Worm (Caenorhabditis elegans) whole organism, L4 larva: ENCODE results near the gene F36H1.12.

ENCODE experiments used
- D1046.2 ChIP-seq: fragments of 200-800 bp; sonication (Bioruptor generic); IDR thresholded peaks from 2 replicates; pipeline ENCODE4 v1.3.6; 2022; ENCODE audit warnings: missing genetic modification characterization, missing compliant biosample characterization
- F26F4.8 ChIP-seq: fragments of 200-800 bp; sonication (Bioruptor generic); conservative IDR thresholded peaks from 2 replicates; pipeline ENCODE4 v1.3.6; 2022; ENCODE audit warnings: missing genetic modification characterization, missing compliant biosample characterization
- T20F7.1 ChIP-seq: fragments of 200-800 bp; sonication (Bioruptor generic); optimal IDR thresholded peaks from 2 replicates; lab custom pipeline; 2018; ENCODE audit warnings: mild to moderate bottlenecking, missing genetic modification characterization, missing compliant biosample characterization
- Y105C5A.15 ChIP-seq: fragments of 200-800 bp; sonication (Bioruptor generic); IDR thresholded peaks from 2 replicates; pipeline ENCODE4 v1.3.6; 2022; ENCODE audit warnings: missing genetic modification characterization, missing compliant biosample characterization
- Y48G9A.11 ChIP-seq: fragments of 200-800 bp; sonication (Bioruptor generic); IDR thresholded peaks from 2 replicates; pipeline ENCODE4 v1.3.6; 2022; ENCODE audit warnings: missing genetic modification reagents, missing genetic modification characterization, missing compliant biosample characterization
- aly-2 ChIP-seq: sonication (generic microtip); optimal IDR thresholded peaks from 2 replicates; lab custom pipeline; 2018; ENCODE audit warnings: missing biosample characterization, missing genetic modification characterization
- arid-1 ChIP-seq: fragments of 200-800 bp; sonication (Bioruptor generic); conservative IDR thresholded peaks from 2 replicates; pipeline ENCODE4 v1.3.6; 2022; ENCODE audit warnings: missing genetic modification reagents, missing genetic modification characterization, missing compliant biosample characterization
- ceh-44 ChIP-seq: fragments of 200-800 bp; sonication (Bioruptor generic); IDR thresholded peaks from 2 replicates; pipeline ENCODE4 v1.3.6; 2022; ENCODE audit warnings: missing genetic modification reagents, missing genetic modification characterization, missing compliant biosample characterization
- ceh-62 ChIP-seq: sonication (generic microtip); optimal IDR thresholded peaks from 2 replicates; lab custom pipeline; 2017; ENCODE audit warnings: missing biosample characterization, missing genetic modification characterization
- cey-2 ChIP-seq: sonication (generic microtip); optimal IDR thresholded peaks from 3 replicates; lab custom pipeline; 2017; ENCODE audit warnings: missing genetic modification characterization, mild to moderate bottlenecking, missing compliant biosample characterization, antibody characterized with exemption, borderline replicate concordance; ENCODE audit not compliant: insufficient read depth
- daf-12 ChIP-seq: fragments of 150-350 bp; optimal IDR thresholded peaks from 2 replicates; lab custom pipeline; 2014; ENCODE audit warnings: missing biosample characterization, missing genetic modification reagents, missing genetic modification characterization
- daf-19 ChIP-seq: fragments of 200-800 bp; sonication (Bioruptor generic); conservative IDR thresholded peaks from 2 replicates; pipeline ENCODE4 v1.3.6; 2022; ENCODE audit warnings: missing genetic modification characterization, missing compliant biosample characterization
- daf-8 ChIP-seq: fragments of 200-800 bp; sonication (Bioruptor generic); IDR thresholded peaks from 2 replicates; pipeline ENCODE4 v1.3.6; 2022; ENCODE audit warnings: missing genetic modification characterization, missing compliant biosample characterization
- dmd-8 ChIP-seq: fragments of 200-800 bp; sonication (Bioruptor generic); IDR thresholded peaks from 2 replicates; pipeline ENCODE4 v1.3.6; 2022; ENCODE audit warnings: missing genetic modification characterization, missing compliant biosample characterization
- dpl-1 ChIP-seq: fragments of 150-350 bp; optimal IDR thresholded peaks from 2 replicates; lab custom pipeline; 2014; ENCODE audit warnings: missing biosample characterization, missing genetic modification reagents, missing genetic modification characterization
- duxl-1 ChIP-seq: sonication (generic microtip); optimal IDR thresholded peaks from 2 replicates; lab custom pipeline; 2016; ENCODE audit warnings: mild to moderate bottlenecking, missing genetic modification characterization, moderate library complexity, missing compliant biosample characterization; ENCODE audit not compliant: poor library complexity
- dve-1 ChIP-seq: sonication (generic microtip); optimal IDR thresholded peaks from 2 replicates; lab custom pipeline; 2017; ENCODE audit warnings: antibody characterized with exemption, mild to moderate bottlenecking, missing genetic modification characterization, missing compliant biosample characterization; ENCODE audit not compliant: insufficient read depth
- egl-27 ChIP-seq: sonication (generic microtip); optimal IDR thresholded peaks from 3 replicates; lab custom pipeline; 2017; ENCODE audit warnings: missing biosample characterization, missing genetic modification reagents, missing genetic modification characterization
- egl-43 ChIP-seq: fragments of 200-800 bp; sonication (Bioruptor generic); IDR thresholded peaks from 2 replicates; pipeline ENCODE4 v1.3.6; 2022; ENCODE audit warnings: missing genetic modification reagents, missing genetic modification characterization, missing compliant biosample characterization
- fos-1 ChIP-seq: fragments of 150-350 bp; optimal IDR thresholded peaks from 2 replicates; lab custom pipeline; 2014; ENCODE audit warnings: missing biosample characterization, missing genetic modification characterization
- gei-8 ChIP-seq: fragments of 200-800 bp; sonication (Bioruptor generic); optimal IDR thresholded peaks from 2 replicates; lab custom pipeline; 2018; ENCODE audit warnings: mild to moderate bottlenecking, missing genetic modification characterization, missing compliant biosample characterization
- hlh-11 ChIP-seq: fragments of 200-800 bp; sonication (Bioruptor generic); optimal IDR thresholded peaks from 2 replicates; lab custom pipeline; 2018; ENCODE audit warnings: mild to moderate bottlenecking, missing genetic modification characterization, missing compliant biosample characterization
- hmg-1.1 ChIP-seq: fragments of 200-800 bp; sonication (Bioruptor generic); IDR thresholded peaks from 2 replicates; pipeline ENCODE4 v1.3.6; 2022; ENCODE audit warnings: missing genetic modification reagents, missing genetic modification characterization, missing compliant biosample characterization
- lim-7 ChIP-seq: fragments of 200-800 bp; sonication (Bioruptor generic); IDR thresholded peaks from 2 replicates; pipeline ENCODE4 v1.3.6; 2022; ENCODE audit warnings: missing genetic modification characterization, missing compliant biosample characterization
- lin-38 ChIP-seq: fragments of 200-800 bp; sonication (Bioruptor generic); IDR thresholded peaks from 2 replicates; pipeline ENCODE4 v1.3.6; 2022; ENCODE audit warnings: missing genetic modification reagents, missing genetic modification characterization, missing compliant biosample characterization
- lin-39 ChIP-seq: fragments of 150-350 bp; optimal IDR thresholded peaks from 2 replicates; lab custom pipeline; 2014; ENCODE audit warnings: missing biosample characterization, missing genetic modification reagents, missing genetic modification characterization
- lir-3 ChIP-seq: sonication (generic microtip); optimal IDR thresholded peaks from 2 replicates; lab custom pipeline; 2016; ENCODE audit warnings: mild to moderate bottlenecking, missing genetic modification characterization, missing compliant biosample characterization
- madf-5 ChIP-seq, 2 experiments: fragments of 200-800 bp; sonication (Bioruptor generic); IDR thresholded peaks; 2 replicates each; pipeline ENCODE4 v1.3.6; 2022; ENCODE audit warnings: missing compliant biosample characterization in 2 of 2, missing genetic modification characterization in 2 of 2
- mdt-29 ChIP-seq: fragments of 200-800 bp; sonication (Bioruptor generic); IDR thresholded peaks from 2 replicates; pipeline ENCODE4 v1.3.6; 2022; ENCODE audit warnings: missing genetic modification reagents, missing genetic modification characterization, missing compliant biosample characterization
- mxl-2 ChIP-seq: fragments of 200-800 bp; sonication (Bioruptor generic); conservative IDR thresholded peaks from 2 replicates; pipeline ENCODE4 v1.3.6; 2022; ENCODE audit warnings: missing genetic modification reagents, missing genetic modification characterization, missing compliant biosample characterization
- mxl-3 ChIP-seq: fragments of 200-800 bp; sonication (Bioruptor generic); optimal IDR thresholded peaks from 2 replicates; lab custom pipeline; 2018; ENCODE audit warnings: mild to moderate bottlenecking, missing genetic modification characterization, missing compliant biosample characterization
- nhr-10 ChIP-seq: fragments of 150-350 bp; optimal IDR thresholded peaks from 2 replicates; lab custom pipeline; 2014; ENCODE audit warnings: missing biosample characterization, missing genetic modification characterization
- nhr-102 ChIP-seq: sonication (generic microtip); optimal IDR thresholded peaks from 2 replicates; lab custom pipeline; 2016; ENCODE audit warnings: mild to moderate bottlenecking, missing genetic modification characterization, moderate library complexity, missing compliant biosample characterization
- nhr-237 ChIP-seq: sonication (generic microtip); optimal IDR thresholded peaks from 2 replicates; lab custom pipeline; 2017; ENCODE audit warnings: missing biosample characterization, missing genetic modification characterization
- nhr-25 ChIP-seq: sonication (generic microtip); optimal IDR thresholded peaks from 2 replicates; lab custom pipeline; 2017; ENCODE audit warnings: missing genetic modification characterization, mild to moderate bottlenecking, missing compliant biosample characterization, antibody characterized with exemption, moderate library complexity, borderline replicate concordance; ENCODE audit not compliant: insufficient read depth
- nhr-42 ChIP-seq: fragments of 200-800 bp; sonication (Bioruptor generic); IDR thresholded peaks from 2 replicates; pipeline ENCODE4 v1.3.6; 2022; ENCODE audit warnings: missing genetic modification characterization, missing compliant biosample characterization
- nhr-48 ChIP-seq: sonication (generic microtip); optimal IDR thresholded peaks from 2 replicates; lab custom pipeline; 2016; ENCODE audit warnings: mild to moderate bottlenecking, missing genetic modification characterization, missing compliant biosample characterization
- nhr-6 ChIP-seq: fragments of 150-350 bp; optimal IDR thresholded peaks from 2 replicates; lab custom pipeline; 2014; ENCODE audit warnings: missing biosample characterization, missing genetic modification characterization
- nhr-77 ChIP-seq: fragments of 150-350 bp; optimal IDR thresholded peaks from 2 replicates; lab custom pipeline; 2014; ENCODE audit warnings: missing biosample characterization, missing genetic modification characterization
- rbr-2 ChIP-seq: sonication (generic microtip); optimal IDR thresholded peaks from 2 replicates; lab custom pipeline; 2016; ENCODE audit warnings: missing genotype, missing genetic modification characterization, missing compliant biosample characterization
- set-16 ChIP-seq: fragments of 200-800 bp; sonication (Bioruptor generic); IDR thresholded peaks from 2 replicates; pipeline ENCODE4 v1.3.6; 2022; ENCODE audit warnings: missing genetic modification reagents, missing genetic modification characterization, missing compliant biosample characterization
- snpc-1.2 ChIP-seq: fragments of 200-800 bp; sonication (Bioruptor generic); IDR thresholded peaks from 2 replicates; pipeline ENCODE4 v1.3.6; 2022; ENCODE audit warnings: missing genetic modification reagents, missing genetic modification characterization, missing compliant biosample characterization
- snpc-4 ChIP-seq: fragments of 150-350 bp; optimal IDR thresholded peaks from 2 replicates; lab custom pipeline; 2014; ENCODE audit warnings: missing biosample characterization, missing genetic modification characterization
- spr-1 ChIP-seq: sonication (generic microtip); optimal IDR thresholded peaks from 2 replicates; lab custom pipeline; 2016; ENCODE audit warnings: mild to moderate bottlenecking, missing genetic modification characterization, missing compliant biosample characterization
- spr-3 ChIP-seq: fragments of 200-800 bp; sonication (Bioruptor generic); optimal IDR thresholded peaks from 2 replicates; lab custom pipeline; 2018; ENCODE audit warnings: mild to moderate bottlenecking, missing genetic modification characterization, missing compliant biosample characterization
- unc-62 ChIP-seq, 3 experiments: fragments of 150-350 bp in 1 of 3; sonication (generic microtip); optimal IDR thresholded peaks in 2 of 3; peaks in 1 of 3; 1 replicate in 1 of 3; 2 replicates in 2 of 3; lab custom pipeline; 2014 to 2017; ENCODE audit warnings: missing biosample characterization in 3 of 3, missing genetic modification characterization in 3 of 3, missing genetic modification reagents in 3 of 3, missing genotype in 1 of 3
- zip-11 ChIP-seq: fragments of 200-800 bp; sonication (Bioruptor generic); IDR thresholded peaks from 2 replicates; pipeline ENCODE4 v1.3.6; 2022; ENCODE audit warnings: missing genetic modification characterization, missing compliant biosample characterization
- zip-2 ChIP-seq: fragments of 150-350 bp; optimal IDR thresholded peaks from 2 replicates; lab custom pipeline; 2014; ENCODE audit warnings: missing biosample characterization, missing genetic modification characterization

Gene F36H1.12

ce11 chrIV:11036222-11036621 is 17.3 kb downstream of the F36H1.12 start, which contains the start of gene fkb-1 (continued):
- no peak for TF ChIP-seq snpc-1.2
- TF ChIP-seq nhr-237 (tag; lab: Kevin White, UChicago), result no peak
- no peak for TF ChIP-seq nhr-42 (GFP tag; lab: Robert Waterston, UW)
- no peak for TF ChIP-seq arid-1 (GFP tag; lab: Robert Waterston, UW)
- TF ChIP-seq lim-7 (GFP tag; lab: Robert Waterston, UW), result no peak
- TF ChIP-seq set-16, result no peak
- no peak for TF ChIP-seq T20F7.1 (GFP tag; lab: Kevin White, UChicago)
- peak in 1 of 2 experiments; percentile 96 for TF ChIP-seq unc-62 (GFP tag; optimal IDR thresholded peaks at IDR 0.05 in 1 of 2; lab: Kevin White, UChicago)
- TF ChIP-seq unc-62 (tag; optimal IDR thresholded peaks at IDR 0.05; lab: Kevin White, UChicago), result no peak
- peak; percentile 66 for TF ChIP-seq rbr-2 (tag; lab: Kevin White, UChicago)
- no peak for TF ChIP-seq spr-3 (GFP tag; lab: Kevin White, UChicago)
- no peak for TF ChIP-seq zip-11 (GFP tag; lab: Robert Waterston, UW)
- no peak for TF ChIP-seq dmd-8 (GFP tag; lab: Robert Waterston, UW)
- TF ChIP-seq madf-5 (GFP tag; IDR thresholded peaks at IDR 0.05; lab: Robert Waterston, UW), result no peak
- no peak for TF ChIP-seq daf-8 (GFP tag; lab: Robert Waterston, UW)
- TF ChIP-seq fos-1 (tag; lab: Kevin White, UChicago), result no peak
- TF ChIP-seq snpc-4 (tag; lab: Kevin White, UChicago), result no peak
- no peak for TF ChIP-seq D1046.2 (GFP tag; lab: Robert Waterston, UW)
- TF ChIP-seq nhr-10, result no peak
- no peak for TF ChIP-seq mdt-29 (GFP tag; lab: Robert Waterston, UW)
- no peak for TF ChIP-seq lir-3 (tag; lab: Kevin White, UChicago)
- no peak for TF ChIP-seq Y48G9A.11 (GFP tag; lab: Robert Waterston, UW)
- TF ChIP-seq nhr-77 (tag; lab: Kevin White, UChicago), result no peak
- peak; percentile 66; the same call in 1 of the 2 replicates for TF ChIP-seq hmg-1.1 (GFP tag; lab: Robert Waterston, UW)
- no peak for TF ChIP-seq daf-12

ce11 chrIV:11032288-11032687 is 21.2 kb downstream of the F36H1.12 start, which contains the start of gene hrg-6:
Gene hrg-6 (plus strand): TSS chrIV:11032588.
- TF ChIP-seq unc-62 (GFP tag; optimal IDR thresholded peaks at IDR 0.05 in 1 of 2; lab: Kevin White, UChicago) (peak in 1 of 2 experiments; percentile 26), unc-62 (tag; optimal IDR thresholded peaks at IDR 0.05; lab: Kevin White, UChicago) (no peak), aly-2 (tag; lab: Kevin White, UChicago) (no peak), lin-39 (tag; lab: Kevin White, UChicago) (no peak), ceh-44 (GFP tag; lab: Robert Waterston, UW) (no peak), lin-38 (no peak), nhr-6 (tag; lab: Kevin White, UChicago) (no peak), daf-19 (GFP tag; lab: Robert Waterston, UW) (no peak), F26F4.8 (no peak)

- TF ChIP-seq mxl-3 (GFP tag; lab: Kevin White, UChicago), result no peak
- no peak for TF ChIP-seq dpl-1 (GFP tag; lab: Kevin White, UChicago)
- no peak for TF ChIP-seq duxl-1
- TF ChIP-seq cey-2 (tag; lab: Kevin White, UChicago), result no peak
- no peak for TF ChIP-seq mxl-2 (GFP tag; lab: Robert Waterston, UW)
- no peak for TF ChIP-seq daf-8 (GFP tag; lab: Robert Waterston, UW)
- no peak for TF ChIP-seq egl-43
- no peak for TF ChIP-seq Y105C5A.15 (GFP tag; lab: Robert Waterston, UW)
- no peak for TF ChIP-seq zip-2 (tag; lab: Kevin White, UChicago)
- no peak for TF ChIP-seq madf-5 (GFP tag; IDR thresholded peaks at IDR 0.05; lab: Robert Waterston, UW)
- TF ChIP-seq ceh-62 (tag; lab: Kevin White, UChicago), result no peak
- TF ChIP-seq gei-8 (GFP tag; lab: Kevin White, UChicago), result no peak
- peak; percentile 42 for TF ChIP-seq dve-1 (tag; lab: Kevin White, UChicago)
- TF ChIP-seq spr-1, result no peak
- TF ChIP-seq nhr-102 (tag; lab: Kevin White, UChicago), result no peak
- TF ChIP-seq nhr-42 (GFP tag; lab: Robert Waterston, UW), result no peak
- TF ChIP-seq nhr-25, result no peak
- no peak for TF ChIP-seq daf-19 (GFP tag; lab: Robert Waterston, UW)
- peak; percentile 24 for TF ChIP-seq hlh-11
- TF ChIP-seq nhr-48 (tag; lab: Kevin White, UChicago), result peak; percentile 3
- no peak for TF ChIP-seq nhr-6 (tag; lab: Kevin White, UChicago)
- no peak for TF ChIP-seq egl-27 (tag; lab: Kevin White, UChicago)
- TF ChIP-seq lin-38, result no peak
Measured at ce11 chrIV:11031640-11032039, 21.9 kb downstream of the F36H1.12 start.
